Fruit fly (Drosophila melanogaster): Measurements from ENCODE around the gene bur.

The bur gene

dm6 chr2L:21196511-21196910 lies 17.0 kb upstream of the bur start (continued):
- peak; percentile 32; the same call in 1 of the 3 replicates for TF ChIP-seq tgo (GFP tag; IDR thresholded peaks at IDR 0.05)
- peak; percentile 33 for TF ChIP-seq CG2712 (tag; optimal IDR thresholded peaks at IDR 0.05)
- peak; percentile 10 for TF ChIP-seq Fer1 (GFP tag; optimal IDR thresholded peaks at IDR 0.05)
- TF ChIP-seq CG2678 (tag; optimal IDR thresholded peaks at IDR 0.05), result peak; percentile 56
- TF ChIP-seq CG10979 (tag; optimal IDR thresholded peaks at IDR 0.05), result peak; percentile 1
- peak; percentile 4 for TF ChIP-seq CG9609 (GFP tag; optimal IDR thresholded peaks at IDR 0.05)
- peak; percentile 47 for TF ChIP-seq CG11504 (tag; optimal IDR thresholded peaks at IDR 0.05)
- TF ChIP-seq Hmr (GFP tag; optimal IDR thresholded peaks at IDR 0.05), result peak; percentile 34
- TF ChIP-seq gce (GFP tag; IDR thresholded peaks at IDR 0.05), result no peak
- TF ChIP-seq CG30403 (GFP tag; optimal IDR thresholded peaks at IDR 0.05), result peak; percentile 18
- TF ChIP-seq D19A (tag; optimal IDR thresholded peaks at IDR 0.05), result peak; percentile 9
- peak; percentile 12 for TF ChIP-seq cwo (GFP tag; optimal IDR thresholded peaks at IDR 0.05)
- TF ChIP-seq CG12769 (tag; optimal IDR thresholded peaks at IDR 0.05), result peak; percentile 10
- TF ChIP-seq shn (GFP tag; optimal IDR thresholded peaks at IDR 0.05), result no peak
- peak; percentile 1 for TF ChIP-seq CG4424 (GFP tag; optimal IDR thresholded peaks at IDR 0.05)
- TF ChIP-seq CG11723 (GFP tag; optimal IDR thresholded peaks at IDR 0.05), result no peak
- TF ChIP-seq Ravus (GFP tag; IDR thresholded peaks at IDR 0.05), result no peak
- TF ChIP-seq Hr51 (GFP tag; optimal IDR thresholded peaks at IDR 0.05), result peak in 1 of 2 experiments; percentile 3
- TF ChIP-seq CG17361 (GFP tag; IDR thresholded peaks at IDR 0.05), result 0 out of 3 replicates have a peak, but pooled peaks have one; percentile 32
- peak; percentile 46 for TF ChIP-seq CG10209 (GFP tag; optimal IDR thresholded peaks at IDR 0.05)
- no peak for TF ChIP-seq CG8944 (GFP tag; optimal IDR thresholded peaks at IDR 0.05)
- peak; percentile 17 for TF ChIP-seq HHEX (GFP tag; optimal IDR thresholded peaks at IDR 0.05)
- peak in 1 of 3 experiments; percentile 3 for TF ChIP-seq lola (GFP tag; optimal IDR thresholded peaks at IDR 0.05)
- TF ChIP-seq Ptx1 (GFP tag; IDR thresholded peaks at IDR 0.05), result 0 out of 2 replicates have a peak, but pooled peaks have one; percentile 15
- TF ChIP-seq Poxn (GFP tag; IDR thresholded peaks at IDR 0.05), result no peak
- TF ChIP-seq lab (GFP tag; optimal IDR thresholded peaks at IDR 0.05), result peak; percentile 10
- peak in 1 of 2 experiments; percentile 7 for TF ChIP-seq Pdp1 (GFP tag; optimal IDR thresholded peaks at IDR 0.05)
- 0 out of 2 replicates have a peak, but pooled peaks have one; percentile 33 for TF ChIP-seq CG31441 (GFP tag; IDR thresholded peaks at IDR 0.05)
- TF ChIP-seq dysf (GFP tag; IDR thresholded peaks at IDR 0.05), result peak; percentile 14; the same call in 1 of the 3 replicates
- peak; percentile 17 for TF ChIP-seq Oli (tag; optimal IDR thresholded peaks at IDR 0.05)
- TF ChIP-seq sens (GFP tag), result peak; percentile 82
- peak in 1 of 2 experiments; percentile 52 for TF ChIP-seq eve (GFP tag; optimal IDR thresholded peaks at IDR 0.05)
- no peak for TF ChIP-seq Max (GFP tag; optimal IDR thresholded peaks at IDR 0.05)
- 0 out of 2 replicates have a peak, but pooled peaks have one; percentile 9 for TF ChIP-seq E2f2 (GFP tag; IDR thresholded peaks at IDR 0.05)
- TF ChIP-seq Blimp-1 (GFP tag; optimal IDR thresholded peaks at IDR 0.05), result no peak
- no peak for TF ChIP-seq CG17186 (GFP tag; optimal IDR thresholded peaks at IDR 0.05)
- no peak for TF ChIP-seq Optix (GFP tag; IDR thresholded peaks at IDR 0.05)
- peak; percentile 35 for TF ChIP-seq grau (tag; optimal IDR thresholded peaks at IDR 0.05)
- TF ChIP-seq CG2120 (GFP tag; optimal IDR thresholded peaks at IDR 0.05), result peak; percentile 23
- TF ChIP-seq Chrac-16 (GFP tag; optimal IDR thresholded peaks at IDR 0.05), result no peak
- TF ChIP-seq zen (tag; optimal IDR thresholded peaks at IDR 0.05), result peak; percentile 33
- TF ChIP-seq Taf1 (GFP tag; IDR thresholded peaks at IDR 0.05), result 0 out of 2 replicates have a peak, but pooled peaks have one; percentile 8
- peak; percentile 14 for TF ChIP-seq CG3281 (GFP tag; optimal IDR thresholded peaks at IDR 0.05)
- peak; percentile 11 for TF ChIP-seq CG7556 (GFP tag; optimal IDR thresholded peaks at IDR 0.05)
- peak; percentile 6 for TF ChIP-seq CG8924 (tag; optimal IDR thresholded peaks at IDR 0.05)
- peak; percentile 26 for TF ChIP-seq CG18262 (tag; optimal IDR thresholded peaks at IDR 0.05)
- TF ChIP-seq Fer3 (tag; optimal IDR thresholded peaks at IDR 0.05), result peak; percentile 20
- TF ChIP-seq PHDP (tag; optimal IDR thresholded peaks at IDR 0.05), result no peak
- TF ChIP-seq CG1603 (tag; optimal IDR thresholded peaks at IDR 0.05), result peak; percentile 13

All from whole organism, embryonic.